Worm (Caenorhabditis elegans): ENCODE measurements around the gene Y71H2B.2.

DNA sequence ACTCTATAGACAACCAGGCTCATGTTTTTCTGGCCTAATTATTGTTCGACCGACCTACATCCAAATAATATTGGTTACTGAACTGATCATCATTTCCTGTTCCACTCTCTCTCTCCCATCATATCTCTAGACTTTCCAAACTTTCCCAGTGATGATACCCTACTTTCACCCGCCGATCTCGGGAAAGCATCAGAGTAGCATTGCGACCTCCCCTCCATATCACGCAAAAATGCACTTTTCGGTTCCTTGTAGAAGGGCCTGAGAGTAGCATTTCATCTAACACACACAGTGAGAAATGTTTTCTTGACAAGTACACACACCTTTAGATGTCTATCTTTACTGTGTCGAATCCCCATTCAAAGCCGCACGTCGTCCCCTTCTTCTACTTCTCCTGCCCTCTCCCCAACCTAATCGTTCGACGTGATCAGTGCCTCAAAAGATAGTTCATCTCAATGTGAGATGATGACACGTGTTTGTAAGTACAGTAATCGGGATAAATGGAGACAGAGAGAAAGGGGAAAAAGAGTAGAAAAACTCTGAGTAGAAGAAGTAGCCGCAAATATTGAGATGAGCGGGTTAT is 9.9 kb downstream of the Y71H2B.2 start:
- no peak for TF ChIP-seq ceh-9 (tag; optimal IDR thresholded peaks at IDR 0.05)
- TF ChIP-seq ahr-1 (tag; optimal IDR thresholded peaks at IDR 0.05) = no peak
- TF ChIP-seq hlh-30 (tag; optimal IDR thresholded peaks at IDR 0.05; ENCODE audit: insufficient read depth) = no peak
- no peak for TF ChIP-seq fax-1 (tag; optimal IDR thresholded peaks at IDR 0.05)
- TF ChIP-seq C08G9.2 (tag; optimal IDR thresholded peaks at IDR 0.05) = no peak

Measured in whole organism, late embryonic.